Fruit fly (Drosophila melanogaster) whole organism, prepupa: Measurements from ENCODE around the gene zetaCOP.

Experiments used
- Blimp-1 ChIP-seq: fragments of 200-800 bp; sonication (Bioruptor generic); optimal IDR thresholded peaks from 3 replicates; lab custom pipeline; 2017; ENCODE audit warnings: missing biosample characterization, missing genetic modification characterization, mild to moderate bottlenecking, moderate library complexity, missing genetic modification reagents
- CG10669 ChIP-seq: fragments of 200-800 bp; sonication (Bioruptor generic); optimal IDR thresholded peaks from 3 replicates; lab custom pipeline; 2018; ENCODE audit warnings: missing biosample characterization, mild to moderate bottlenecking, missing genetic modification characterization, moderate library complexity
- CG11902 ChIP-seq: fragments of 200-800 bp; sonication (Bioruptor generic); optimal IDR thresholded peaks from 3 replicates; lab custom pipeline; 2016; ENCODE audit warnings: missing biosample characterization, missing genetic modification characterization
- CG15336 ChIP-seq: fragments of 200-800 bp; sonication (Bioruptor generic); IDR thresholded peaks from 2 replicates; pipeline ENCODE4 v1.3.6; 2022; ENCODE audit warnings: missing biosample characterization, missing genetic modification characterization
- CG16779 ChIP-seq: fragments of 200-800 bp; sonication (Bioruptor generic); optimal IDR thresholded peaks from 3 replicates; lab custom pipeline; 2017; ENCODE audit warnings: missing biosample characterization, mild to moderate bottlenecking, missing genetic modification characterization
- CG32006 ChIP-seq: fragments of 200-800 bp; sonication (Bioruptor generic); optimal IDR thresholded peaks from 3 replicates; lab custom pipeline; 2017; ENCODE audit warnings: missing biosample characterization, mild to moderate bottlenecking, missing genetic modification characterization
- CG4318 ChIP-seq: fragments of 200-800 bp; sonication (Bioruptor generic); optimal IDR thresholded peaks from 3 replicates; lab custom pipeline; 2017; ENCODE audit warnings: missing biosample characterization, mild to moderate bottlenecking, missing genetic modification characterization
- CG6163 ChIP-seq: fragments of 200-800 bp; sonication (Bioruptor generic); IDR thresholded peaks from 3 replicates; pipeline ENCODE4 v1.3.6; 2022; ENCODE audit warnings: missing biosample characterization, missing genetic modification characterization
- CG6808 ChIP-seq: fragments of 200-800 bp; sonication (Bioruptor generic); optimal IDR thresholded peaks from 3 replicates; lab custom pipeline; 2017; ENCODE audit warnings: missing biosample characterization, missing genetic modification characterization, mild to moderate bottlenecking, moderate library complexity, missing genetic modification reagents
- CG6854 ChIP-seq: fragments of 200-800 bp; sonication (Bioruptor generic); optimal IDR thresholded peaks from 2 replicates; lab custom pipeline; 2017; ENCODE audit warnings: missing biosample characterization, mild to moderate bottlenecking, missing genetic modification characterization
- CG7368 ChIP-seq: fragments of 200-800 bp; sonication (Bioruptor generic); optimal IDR thresholded peaks from 3 replicates; lab custom pipeline; 2016; ENCODE audit warnings: missing biosample characterization, missing genetic modification characterization
- CG8119 ChIP-seq: fragments of 200-800 bp; sonication (Bioruptor generic); IDR thresholded peaks from 3 replicates; pipeline ENCODE4 v1.3.6; 2022; ENCODE audit warnings: missing biosample characterization, missing genetic modification characterization
- CG8632 ChIP-seq: fragments of 200-800 bp; sonication (Bioruptor generic); optimal IDR thresholded peaks from 3 replicates; lab custom pipeline; 2016; ENCODE audit warnings: missing biosample characterization, missing genetic modification characterization
- CG9139 ChIP-seq: fragments of 200-800 bp; sonication (Bioruptor generic); optimal IDR thresholded peaks from 3 replicates; lab custom pipeline; 2017; ENCODE audit warnings: missing biosample characterization, mild to moderate bottlenecking, missing genetic modification characterization
- Eip75B ChIP-seq: fragments of 200-800 bp; sonication (Bioruptor generic); optimal IDR thresholded peaks from 3 replicates; lab custom pipeline; 2016; ENCODE audit warnings: missing biosample characterization, missing genetic modification characterization
- Eip78C ChIP-seq: fragments of 200-800 bp; sonication (Bioruptor generic); peaks from one replicate; lab custom pipeline; 2016; ENCODE audit warnings: missing biosample characterization, missing genetic modification characterization
- Eip93F ChIP-seq: fragments of 200-800 bp; sonication (Bioruptor generic); optimal IDR thresholded peaks from 2 replicates; lab custom pipeline; 2016; ENCODE audit warnings: missing biosample characterization, mild to moderate bottlenecking, missing genetic modification characterization
- Ets96B ChIP-seq: fragments of 200-800 bp; optimal IDR thresholded peaks from 2 replicates; lab custom pipeline; 2019; ENCODE audit warnings: missing biosample characterization, mild to moderate bottlenecking, missing genetic modification characterization, moderate library complexity
- Gug ChIP-seq: fragments of 200-800 bp; sonication (Bioruptor generic); IDR thresholded peaks from 2 replicates; pipeline ENCODE4 v1.3.6; 2022; ENCODE audit warnings: missing biosample characterization, missing genetic modification characterization
- Hr38 ChIP-seq: sonication (Bioruptor generic); optimal IDR thresholded peaks from 2 replicates; lab custom pipeline; 2016; ENCODE audit warnings: missing biosample characterization, missing genetic modification characterization
- Hr39 ChIP-seq: fragments of 200-800 bp; sonication (Bioruptor generic); optimal IDR thresholded peaks from 2 replicates; lab custom pipeline; 2016; ENCODE audit warnings: missing biosample characterization, missing genetic modification characterization
- Hr4 ChIP-seq: fragments of 200-800 bp; sonication (Bioruptor generic); optimal IDR thresholded peaks from 3 replicates; lab custom pipeline; 2016; ENCODE audit warnings: missing biosample characterization, missing genetic modification characterization
- Met ChIP-seq: fragments of 200-800 bp; sonication (Bioruptor generic); optimal IDR thresholded peaks from 3 replicates; lab custom pipeline; 2016; ENCODE audit warnings: missing biosample characterization, missing genetic modification characterization
- Smox ChIP-seq: fragments of 200-800 bp; sonication (Bioruptor generic); optimal IDR thresholded peaks from 3 replicates; lab custom pipeline; 2016; ENCODE audit warnings: missing biosample characterization, missing genetic modification characterization
- Sox14 ChIP-seq: fragments of 200-800 bp; sonication (Bioruptor generic); optimal IDR thresholded peaks from 3 replicates; lab custom pipeline; 2016; ENCODE audit warnings: missing biosample characterization, missing genetic modification characterization
- achi ChIP-seq: fragments of 200-800 bp; sonication (Bioruptor generic); optimal IDR thresholded peaks from 3 replicates; lab custom pipeline; 2016; ENCODE audit warnings: missing biosample characterization, missing genetic modification characterization
- acj6 ChIP-seq: fragments of 200-800 bp; sonication (Bioruptor generic); optimal IDR thresholded peaks from 3 replicates; lab custom pipeline; 2016; ENCODE audit warnings: missing biosample characterization, missing genetic modification characterization
- cyc ChIP-seq: fragments of 200-800 bp; sonication (Bioruptor generic); optimal IDR thresholded peaks from 3 replicates; lab custom pipeline; 2016; ENCODE audit warnings: missing biosample characterization, missing genetic modification characterization
- dac ChIP-seq: fragments of 200-800 bp; sonication (Bioruptor generic); optimal IDR thresholded peaks from 2 replicates; lab custom pipeline; 2017; ENCODE audit warnings: missing biosample characterization, mild to moderate bottlenecking, missing genetic modification characterization
- dsx ChIP-seq: fragments of 200-800 bp; optimal IDR thresholded peaks from 3 replicates; lab custom pipeline; 2019; ENCODE audit warnings: missing biosample characterization, mild to moderate bottlenecking, missing genetic modification characterization, moderate library complexity; ENCODE audit not compliant: poor library complexity, severe bottlenecking
- eg ChIP-seq: fragments of 200-800 bp; sonication (Bioruptor generic); IDR thresholded peaks from 3 replicates; pipeline ENCODE4 v1.3.6; 2022; ENCODE audit warnings: missing biosample characterization, missing genetic modification characterization
- fd85E ChIP-seq: fragments of 200-800 bp; sonication (Bioruptor generic); optimal IDR thresholded peaks from 3 replicates; lab custom pipeline; 2016; ENCODE audit warnings: missing biosample characterization, missing genetic modification characterization
- fkh ChIP-seq: fragments of 200-800 bp; sonication (Bioruptor generic); optimal IDR thresholded peaks from 3 replicates; lab custom pipeline; 2017; ENCODE audit warnings: missing biosample characterization, mild to moderate bottlenecking, missing genetic modification characterization, moderate library complexity
- net ChIP-seq: fragments of 200-800 bp; sonication (Bioruptor generic); optimal IDR thresholded peaks from 3 replicates; lab custom pipeline; 2016; ENCODE audit warnings: missing biosample characterization, missing genetic modification characterization
- pdm3 ChIP-seq: fragments of 200-800 bp; sonication (Bioruptor generic); optimal IDR thresholded peaks from 3 replicates; lab custom pipeline; 2016; ENCODE audit warnings: missing biosample characterization, missing genetic modification characterization
- salr ChIP-seq, 2 experiments: fragments of 200-800 bp; sonication (Bioruptor generic); optimal IDR thresholded peaks; 3 replicates each; lab custom pipeline; 2016 to 2018; ENCODE audit warnings: missing biosample characterization in 2 of 2, missing genetic modification characterization in 2 of 2, mild to moderate bottlenecking in 1 of 2
- ss ChIP-seq, 2 experiments: fragments of 200-800 bp; sonication (Bioruptor generic); optimal IDR thresholded peaks; 2 replicates in 1 of 2; 3 replicates in 1 of 2; lab custom pipeline; 2017 to 2018; ENCODE audit warnings: mild to moderate bottlenecking in 2 of 2, missing biosample characterization in 2 of 2, missing genetic modification characterization in 2 of 2, moderate library complexity in 1 of 2
- svp ChIP-seq: fragments of 200-800 bp; sonication (Bioruptor generic); peaks from one replicate; lab custom pipeline; 2016; ENCODE audit warnings: missing biosample characterization, missing genetic modification characterization
- topi ChIP-seq: fragments of 200-800 bp; sonication (Bioruptor generic); optimal IDR thresholded peaks from 3 replicates; lab custom pipeline; 2016; ENCODE audit warnings: missing biosample characterization, missing genetic modification characterization
- vri ChIP-seq: fragments of 200-800 bp; sonication (Bioruptor generic); optimal IDR thresholded peaks from 3 replicates; lab custom pipeline; 2016; ENCODE audit warnings: missing biosample characterization, mild to moderate bottlenecking, missing genetic modification characterization

zetaCOP gene

DNA sequence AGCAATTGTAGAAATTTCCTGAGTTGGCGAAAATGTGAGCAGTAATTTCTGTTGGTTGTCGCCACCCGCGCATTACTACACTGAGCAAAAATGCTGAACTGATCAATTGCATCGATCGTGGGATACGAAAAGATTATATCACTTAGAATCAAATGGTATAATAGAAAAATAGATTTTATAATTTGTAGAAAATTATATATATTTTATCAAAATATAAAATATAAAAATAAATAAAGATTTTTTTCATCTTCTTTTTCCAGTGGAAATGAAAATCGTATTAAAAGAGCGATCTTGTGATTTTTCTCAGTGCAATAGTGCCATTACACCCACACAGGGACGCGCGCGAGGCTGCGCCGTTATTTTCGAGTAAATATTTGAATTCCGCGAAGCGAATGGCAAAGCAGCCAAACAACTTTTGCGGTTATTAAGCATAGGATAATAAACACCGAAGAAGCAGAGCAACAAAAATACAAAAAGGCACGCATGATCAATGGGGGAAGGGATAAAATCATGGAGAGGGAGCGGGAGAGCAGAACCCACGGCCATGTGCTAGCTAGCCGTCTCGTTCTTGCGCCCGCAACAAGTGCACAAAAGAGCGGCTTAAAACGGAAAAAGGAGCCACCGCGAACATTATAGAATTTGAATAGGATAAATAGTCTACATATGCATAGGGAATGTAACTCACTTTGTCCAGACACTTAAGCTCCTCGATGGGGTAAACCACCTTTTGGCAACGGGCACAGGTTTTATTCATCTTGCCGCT, 37.1 kb upstream of the zetaCOP start (continued):
- TF ChIP-seq dac (GFP tag; lab: Kevin White, UChicago) = peak; percentile 23
- TF ChIP-seq CG9139 = peak; percentile 34
- peak; percentile 85 for TF ChIP-seq eg (GFP tag; lab: Robert Waterston, UW)
- peak; percentile 48 for TF ChIP-seq CG16779
- TF ChIP-seq pdm3 (GFP tag; lab: Kevin White, UChicago) = peak; percentile 10
- TF ChIP-seq fkh (GFP tag; lab: Kevin White, UChicago) = peak; percentile 20
- peak; percentile 62 for TF ChIP-seq CG6808 (GFP tag; lab: Kevin White, UChicago)
- TF ChIP-seq Hr38 (GFP tag; lab: Kevin White, UChicago) = no peak
- TF ChIP-seq Hr39 (GFP tag; lab: Kevin White, UChicago) = no peak
- TF ChIP-seq Smox (GFP tag; lab: Kevin White, UChicago) = no peak
- peak; percentile 64 for TF ChIP-seq achi (GFP tag; lab: Kevin White, UChicago)
- TF ChIP-seq CG6854 (GFP tag; lab: Kevin White, UChicago) = no peak
- TF ChIP-seq CG11902 = peak; percentile 56
- peak; percentile 68 to 77 for TF ChIP-seq ss (GFP tag; optimal IDR thresholded peaks at IDR 0.05; lab: Kevin White, UChicago)
- no peak for TF ChIP-seq fd85E (GFP tag; lab: Kevin White, UChicago)

- TF ChIP-seq CG10669 (GFP tag; lab: Kevin White, UChicago) (no peak), Gug (GFP tag; lab: Robert Waterston, UW) (no peak), fkh (GFP tag; lab: Kevin White, UChicago) (no peak), Hr39 (GFP tag; lab: Kevin White, UChicago) (peak; percentile 45), CG32006 (GFP tag; lab: Kevin White, UChicago) (no peak), topi (GFP tag; lab: Kevin White, UChicago) (no peak), net (GFP tag; lab: Kevin White, UChicago) (no peak), CG6163 (GFP tag; lab: Robert Waterston, UW) (peak; percentile 7; the same call in 1 of the 3 replicates), Eip75B (GFP tag; lab: Kevin White, UChicago) (no peak), vri (GFP tag; lab: Kevin White, UChicago) (no peak), Sox14 (GFP tag; lab: Kevin White, UChicago) (no peak), ss (GFP tag; optimal IDR thresholded peaks at IDR 0.05; lab: Kevin White, UChicago) (no peak), CG8119 (peak; percentile 25; the same call in 2 of the 3 replicates), CG6854 (GFP tag; lab: Kevin White, UChicago) (peak; percentile 82), Met (GFP tag; lab: Kevin White, UChicago) (no peak), achi (GFP tag; lab: Kevin White, UChicago) (no peak), cyc (GFP tag; lab: Kevin White, UChicago) (no peak), Blimp-1 (no peak), Hr4 (GFP tag; lab: Kevin White, UChicago) (no peak), CG16779 (no peak), CG4318 (GFP tag; lab: Kevin White, UChicago) (no peak), dsx (GFP tag; lab: Kevin White, UChicago) (no peak), CG11902 (no peak), fd85E (GFP tag; lab: Kevin White, UChicago) (no peak), CG15336 (GFP tag; lab: Robert Waterston, UW) (peak; percentile 34), acj6 (GFP tag; lab: Kevin White, UChicago) (peak; percentile 13), eg (GFP tag; lab: Robert Waterston, UW) (peak; percentile 48; the same call in 2 of the 3 replicates), CG7368 (GFP tag; lab: Kevin White, UChicago) (no peak), Eip93F (GFP tag; lab: Kevin White, UChicago) (peak; percentile 1), Eip78C (GFP tag; lab: Kevin White, UChicago) (peak; percentile 83), salr (GFP tag; optimal IDR thresholded peaks at IDR 0.05; lab: Kevin White, UChicago) (no peak), CG8632 (peak; percentile 18), Ets96B (tag; lab: Kevin White, UChicago) (no peak), svp (GFP tag; lab: Kevin White, UChicago) (no peak), Hr38 (GFP tag; lab: Kevin White, UChicago) (no peak)
These were observed 36.4 kb upstream of the zetaCOP start for dm6 chr3L:16709673-16710257.
